Worm (Caenorhabditis elegans): ENCODE results near the gene nhr-190.

DNA sequence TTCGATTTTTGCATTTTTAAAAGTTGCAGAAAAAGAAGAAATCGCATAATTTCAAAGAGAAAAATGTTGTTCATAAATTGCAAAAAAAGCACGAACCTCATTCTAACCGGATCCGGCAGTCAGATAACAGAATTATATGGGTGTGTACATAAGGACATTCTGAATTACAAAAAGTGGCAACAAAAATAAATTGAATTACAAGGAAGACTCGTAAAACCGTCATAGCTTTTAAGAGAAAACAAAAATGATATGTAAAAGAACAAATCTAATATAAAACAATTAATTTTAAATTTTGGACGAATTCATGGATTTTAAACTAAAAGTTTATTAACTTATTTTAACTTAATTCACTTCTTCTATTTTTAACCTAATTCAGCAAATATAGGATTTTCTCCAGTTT, 17.5 kb upstream of the nhr-190 start, which contains the start of gene F31F4.17:
- no peak for TF ChIP-seq fos-1 (tag; optimal IDR thresholded peaks at IDR 0.05)
- no peak for TF ChIP-seq ceh-32 (tag; optimal IDR thresholded peaks at IDR 0.05; ENCODE audit: poor library complexity)
- TF ChIP-seq set-16 (GFP tag; IDR thresholded peaks at IDR 0.05) = no peak
- no peak for TF ChIP-seq nhr-25 (tag; optimal IDR thresholded peaks at IDR 0.05; ENCODE audit: borderline replicate concordance, insufficient read depth)
- TF ChIP-seq snpc-1.2 (GFP tag; IDR thresholded peaks at IDR 0.05) = no peak
- TF ChIP-seq hlh-30 (tag; optimal IDR thresholded peaks at IDR 0.05; ENCODE audit: insufficient read depth) = no peak
- no peak for TF ChIP-seq lin-39 (tag; optimal IDR thresholded peaks at IDR 0.05)
